Worm (Caenorhabditis elegans) whole organism, mixed stage, embryonic: ENCODE data around the gene acy-3.

Source experiments
- bed-3 ChIP-seq: fragments of 200-800 bp; sonication (Bioruptor generic); optimal IDR thresholded peaks from 3 replicates; lab custom pipeline; 2018; ENCODE audit warnings: mild to moderate bottlenecking, missing genetic modification characterization, moderate library complexity, missing compliant biosample characterization
- blmp-1 ChIP-seq: fragments of 150-350 bp; optimal IDR thresholded peaks from 2 replicates; lab custom pipeline; 2014; ENCODE audit warnings: missing biosample characterization, missing genetic modification characterization
- ceh-39 ChIP-seq: fragments of 150-350 bp; optimal IDR thresholded peaks from 2 replicates; lab custom pipeline; 2014; ENCODE audit warnings: missing biosample characterization, missing genetic modification characterization
- ceh-43 ChIP-seq: fragments of 200-800 bp; sonication (Bioruptor generic); optimal IDR thresholded peaks from 2 replicates; lab custom pipeline; 2018; ENCODE audit warnings: mild to moderate bottlenecking, missing genetic modification characterization, moderate library complexity, missing compliant biosample characterization
- ces-1 ChIP-seq: fragments of 150-350 bp; optimal IDR thresholded peaks from 2 replicates; lab custom pipeline; 2014; ENCODE audit warnings: missing biosample characterization, missing genetic modification reagents, missing genetic modification characterization
- drap-1 ChIP-seq: fragments of 200-800 bp; sonication (Bioruptor generic); optimal IDR thresholded peaks from 3 replicates; lab custom pipeline; 2018; ENCODE audit warnings: mild to moderate bottlenecking, missing genetic modification characterization, missing compliant biosample characterization
- elt-1 ChIP-seq: sonication (generic microtip); optimal IDR thresholded peaks from 2 replicates; lab custom pipeline; 2017; ENCODE audit warnings: missing genetic modification characterization, mild to moderate bottlenecking, missing compliant biosample characterization, antibody characterized with exemption, moderate library complexity, borderline replicate concordance; ENCODE audit not compliant: insufficient read depth
- elt-3 ChIP-seq: fragments of 150-350 bp; optimal IDR thresholded peaks from 2 replicates; lab custom pipeline; 2014; ENCODE audit warnings: missing biosample characterization, missing genetic modification characterization
- flh-1 ChIP-seq: fragments of 200-800 bp; sonication (Bioruptor generic); optimal IDR thresholded peaks from 2 replicates; lab custom pipeline; 2018; ENCODE audit warnings: mild to moderate bottlenecking, missing genetic modification characterization, moderate library complexity, missing compliant biosample characterization
- ham-2 ChIP-seq: fragments of 200-800 bp; sonication (Bioruptor generic); optimal IDR thresholded peaks from 2 replicates; lab custom pipeline; 2018; ENCODE audit warnings: mild to moderate bottlenecking, missing genetic modification characterization, missing compliant biosample characterization
- hlh-1 ChIP-seq: fragments of 150-350 bp; optimal IDR thresholded peaks from 2 replicates; lab custom pipeline; 2014; ENCODE audit warnings: missing biosample characterization, missing genetic modification reagents, missing genetic modification characterization
- lin-13 ChIP-seq: fragments of 150-350 bp; optimal IDR thresholded peaks from 2 replicates; lab custom pipeline; 2014; ENCODE audit warnings: missing biosample characterization, missing genetic modification characterization
- lin-32 ChIP-seq: fragments of 200-800 bp; sonication (Bioruptor generic); optimal IDR thresholded peaks from 2 replicates; lab custom pipeline; 2018; ENCODE audit warnings: mild to moderate bottlenecking, missing genetic modification characterization, missing compliant biosample characterization
- lsy-2 ChIP-seq: fragments of 150-350 bp; optimal IDR thresholded peaks from 2 replicates; lab custom pipeline; 2014; ENCODE audit warnings: missing biosample characterization, missing genetic modification characterization
- mab-5 ChIP-seq: fragments of 150-350 bp; optimal IDR thresholded peaks from 2 replicates; lab custom pipeline; 2014; ENCODE audit warnings: missing biosample characterization, missing genetic modification characterization
- mep-1 ChIP-seq: fragments of 150-350 bp; optimal IDR thresholded peaks from 2 replicates; lab custom pipeline; 2017; ENCODE audit warnings: missing biosample characterization, missing genetic modification reagents, missing genetic modification characterization, inconsistent platforms
- nhr-12 ChIP-seq: fragments of 150-350 bp; optimal IDR thresholded peaks from 2 replicates; lab custom pipeline; 2014; ENCODE audit warnings: missing biosample characterization, missing genetic modification characterization
- nhr-2 ChIP-seq: fragments of 150-350 bp; optimal IDR thresholded peaks from 2 replicates; lab custom pipeline; 2014; ENCODE audit warnings: missing biosample characterization, missing genetic modification characterization
- nhr-237 ChIP-seq: fragments of 150-350 bp; optimal IDR thresholded peaks from 2 replicates; lab custom pipeline; 2014; ENCODE audit warnings: missing biosample characterization, missing genetic modification characterization
- nhr-76 ChIP-seq: sonication (generic microtip); optimal IDR thresholded peaks from 2 replicates; lab custom pipeline; 2017; ENCODE audit warnings: missing biosample characterization, missing genetic modification characterization
- pha-4 ChIP-seq: fragments of 150-350 bp; optimal IDR thresholded peaks from 2 replicates; lab custom pipeline; 2018; ENCODE audit warnings: missing biosample characterization, missing genetic modification reagents, missing genetic modification characterization
- tbx-8 ChIP-seq: fragments of 200-800 bp; sonication (Bioruptor generic); optimal IDR thresholded peaks from 2 replicates; lab custom pipeline; 2018; ENCODE audit warnings: mild to moderate bottlenecking, missing genetic modification characterization, moderate library complexity, missing compliant biosample characterization
- unc-120 ChIP-seq: sonication (generic microtip); optimal IDR thresholded peaks from 2 replicates; lab custom pipeline; 2017; ENCODE audit warnings: missing genetic modification characterization, missing compliant biosample characterization; ENCODE audit not compliant: poor library complexity, severe bottlenecking
- unc-39 ChIP-seq: fragments of 150-350 bp; optimal IDR thresholded peaks from 2 replicates; lab custom pipeline; 2014; ENCODE audit warnings: missing biosample characterization, missing genetic modification characterization
- unc-62 ChIP-seq: fragments of 150-350 bp; optimal IDR thresholded peaks from 2 replicates; lab custom pipeline; 2014; ENCODE audit warnings: missing biosample characterization, missing genetic modification reagents, missing genetic modification characterization
- zip-8 ChIP-seq: fragments of 150-350 bp; optimal IDR thresholded peaks from 2 replicates; lab custom pipeline; 2014; ENCODE audit warnings: missing biosample characterization, missing genetic modification characterization
- ztf-11 ChIP-seq: fragments of 150-350 bp; optimal IDR thresholded peaks from 2 replicates; lab custom pipeline; 2014; ENCODE audit warnings: missing biosample characterization, missing genetic modification characterization

The acy-3 gene

ce11 chrIII:3800934-3801252, 14.6 kb upstream of the acy-3 start:
- no peak for TF ChIP-seq ham-2 (GFP tag; lab: Kevin White, UChicago)
- TF ChIP-seq lin-32: no peak
- TF ChIP-seq ceh-39: no peak
- no peak for TF ChIP-seq pha-4
- no peak for TF ChIP-seq ztf-11 (tag; lab: Kevin White, UChicago)
- no peak for TF ChIP-seq nhr-12 (tag; lab: Kevin White, UChicago)
- TF ChIP-seq hlh-1 (tag; lab: Kevin White, UChicago): no peak
- TF ChIP-seq mep-1 (tag; lab: Kevin White, UChicago): no peak
- no peak for TF ChIP-seq zip-8 (tag; lab: Kevin White, UChicago)
- TF ChIP-seq mab-5 (tag; lab: Kevin White, UChicago): no peak

- TF ChIP-seq elt-1 (tag; lab: Kevin White, UChicago): no peak
- TF ChIP-seq hlh-1 (tag; lab: Kevin White, UChicago): no peak
- TF ChIP-seq ces-1 (GFP tag; lab: Kevin White, UChicago): no peak
- TF ChIP-seq nhr-2 (tag; lab: Kevin White, UChicago): no peak
- TF ChIP-seq zip-8 (tag; lab: Kevin White, UChicago): no peak
- TF ChIP-seq nhr-76 (tag; lab: Kevin White, UChicago): no peak
- no peak for TF ChIP-seq lin-32
- TF ChIP-seq lsy-2 (tag; lab: Kevin White, UChicago): no peak
- TF ChIP-seq ceh-43: no peak
- TF ChIP-seq ham-2 (GFP tag; lab: Kevin White, UChicago): no peak
- no peak for TF ChIP-seq flh-1 (GFP tag; lab: Kevin White, UChicago)
- TF ChIP-seq nhr-237 (tag; lab: Kevin White, UChicago): no peak
- no peak for TF ChIP-seq blmp-1 (tag; lab: Kevin White, UChicago)
- TF ChIP-seq drap-1 (GFP tag; lab: Kevin White, UChicago): no peak
- no peak for TF ChIP-seq unc-120 (tag; lab: Kevin White, UChicago)
- no peak for TF ChIP-seq elt-3 (tag; lab: Kevin White, UChicago)
Observed at ce11 chrIII:3800240-3800933, 14.1 kb upstream of the acy-3 start, which contains the start of gene mtm-3. Gene mtm-3, minus strand, starts transcription at chrIII:3800467.

- peak; percentile 2 for TF ChIP-seq unc-120 (tag; lab: Kevin White, UChicago)
- no peak for TF ChIP-seq ceh-43
- no peak for TF ChIP-seq drap-1 (GFP tag; lab: Kevin White, UChicago)
- TF ChIP-seq bed-3: no peak
- TF ChIP-seq elt-1 (tag; lab: Kevin White, UChicago): no peak
Observed at ce11 chrIII:3799213-3799612, 12.9 kb upstream of the acy-3 start.

- TF ChIP-seq lin-13 (no peak), drap-1 (GFP tag; lab: Kevin White, UChicago) (no peak), lin-32 (no peak), blmp-1 (tag; lab: Kevin White, UChicago) (no peak), mep-1 (tag; lab: Kevin White, UChicago) (no peak), ztf-11 (tag; lab: Kevin White, UChicago) (no peak), mab-5 (tag; lab: Kevin White, UChicago) (no peak), unc-62 (GFP tag; lab: Kevin White, UChicago) (no peak), ceh-39 (no peak)
Observed at ce11 chrIII:3798416-3798815, 12.1 kb upstream of the acy-3 start.

ce11 chrIII:3797180-3798026, 11.1 kb upstream of the acy-3 start:
- TF ChIP-seq elt-1 (tag; lab: Kevin White, UChicago): peak; percentile 90
- TF ChIP-seq nhr-76 (tag; lab: Kevin White, UChicago): no peak

- TF ChIP-seq mep-1 (tag; lab: Kevin White, UChicago) (no peak), lsy-2 (tag; lab: Kevin White, UChicago) (no peak), bed-3 (no peak), elt-3 (tag; lab: Kevin White, UChicago) (no peak), tbx-8 (GFP tag; lab: Kevin White, UChicago) (no peak), drap-1 (GFP tag; lab: Kevin White, UChicago) (no peak), ceh-43 (no peak), nhr-237 (tag; lab: Kevin White, UChicago) (no peak), ztf-11 (tag; lab: Kevin White, UChicago) (no peak), unc-39 (tag; lab: Kevin White, UChicago) (no peak), elt-1 (tag; lab: Kevin White, UChicago) (no peak), mab-5 (tag; lab: Kevin White, UChicago) (no peak)
Observed at ce11 chrIII:3795933-3796332, 9.7 kb upstream of the acy-3 start.
